Worm (Caenorhabditis elegans): Measurements from ENCODE around the gene sru-23.

sru-23 gene

ce11 chrV:15955497-15955896 lies 16.9 kb downstream of the sru-23 start, which contains the start of gene srh-186:
Gene srh-186 (plus strand): TSS chrV:15955797.
- no peak for TF ChIP-seq tlp-1 (tag; optimal IDR thresholded peaks at IDR 0.05)
- no peak for TF ChIP-seq nhr-90 (tag; optimal IDR thresholded peaks at IDR 0.05; ENCODE audit: poor library complexity)
- no peak for TF ChIP-seq nhr-47 (tag; optimal IDR thresholded peaks at IDR 0.05)
- no peak for TF ChIP-seq tbx-2 (tag; optimal IDR thresholded peaks at IDR 0.05)
- TF ChIP-seq fos-1 (tag; optimal IDR thresholded peaks at IDR 0.05): no peak
- no peak for TF ChIP-seq unc-98 (GFP tag; IDR thresholded peaks at IDR 0.05)

ce11 chrV:15954932-15955331 lies 17.5 kb downstream of the sru-23 start, which contains the start of gene srw-57:
Gene srw-57 (minus strand): TSS chrV:15955032.
- no peak for TF ChIP-seq nhr-20 (tag; optimal IDR thresholded peaks at IDR 0.05)

- no peak for TF ChIP-seq fos-1 (tag; optimal IDR thresholded peaks at IDR 0.05)
- no peak for TF ChIP-seq unc-98 (GFP tag; IDR thresholded peaks at IDR 0.05)
- TF ChIP-seq grh-1 (GFP tag; IDR thresholded peaks at IDR 0.05): no peak
- TF ChIP-seq efl-1 (optimal IDR thresholded peaks at IDR 0.05): no peak
- peak in 1 of 2 experiments; percentile 61 for TF ChIP-seq efl-1 (GFP tag; optimal IDR thresholded peaks at IDR 0.05 in 1 of 2)
These were observed 19.6 kb downstream of the sru-23 start, which contains the start of gene srw-56 for ce11 chrV:15952762-15953161. Gene srw-56 (minus strand): TSS chrV:15952862.

ce11 chrV:15950903-15951302 lies 21.5 kb downstream of the sru-23 start, which contains the start of gene srw-59:
Gene srw-59 (minus strand): TSS chrV:15951003.
- no peak for TF ChIP-seq mab-9 (GFP tag; IDR thresholded peaks at IDR 0.05)
- TF ChIP-seq snu-23 (GFP tag; optimal IDR thresholded peaks at IDR 0.05): no peak
- no peak for TF ChIP-seq isw-1 (GFP tag; IDR thresholded peaks at IDR 0.05)
- TF ChIP-seq ztf-11 (tag; optimal IDR thresholded peaks at IDR 0.05): no peak
- no peak for TF ChIP-seq ceh-63 (GFP tag; optimal IDR thresholded peaks at IDR 0.05)
- TF ChIP-seq zip-4 (GFP tag; optimal IDR thresholded peaks at IDR 0.05): no peak

ce11 chrV:15943125-15943524 lies 29.3 kb downstream of the sru-23 start, which contains the start of gene srw-53:
Gene srw-53 (plus strand): TSS chrV:15943425.
- TF ChIP-seq swsn-7 (tag; optimal IDR thresholded peaks at IDR 0.05): no peak
- no peak for TF ChIP-seq nhr-90 (tag; optimal IDR thresholded peaks at IDR 0.05; ENCODE audit: poor library complexity)
- TF ChIP-seq hpl-2 (GFP tag; optimal IDR thresholded peaks at IDR 0.05): no peak
- TF ChIP-seq aly-2 (tag; optimal IDR thresholded peaks at IDR 0.05): no peak
- no peak for TF ChIP-seq snpc-4 (tag; optimal IDR thresholded peaks at IDR 0.05)
- TF ChIP-seq hlh-17 (GFP tag; optimal IDR thresholded peaks at IDR 0.05; ENCODE audit: borderline replicate concordance): no peak
- TF ChIP-seq sox-4 (tag; optimal IDR thresholded peaks at IDR 0.05): no peak
- no peak for TF ChIP-seq nhr-28 (tag; optimal IDR thresholded peaks at IDR 0.05)
- no peak for TF ChIP-seq lin-35 (GFP tag; optimal IDR thresholded peaks at IDR 0.05)
- TF ChIP-seq ets-5 (GFP tag; IDR thresholded peaks at IDR 0.05): no peak
- TF ChIP-seq mdl-1 (tag; optimal IDR thresholded peaks at IDR 0.05): no peak
- TF ChIP-seq fkh-8 (tag; optimal IDR thresholded peaks at IDR 0.05): no peak
- TF ChIP-seq ceh-8 (GFP tag; optimal IDR thresholded peaks at IDR 0.05): no peak
- TF ChIP-seq ztf-4 (tag; optimal IDR thresholded peaks at IDR 0.05): no peak
- TF ChIP-seq nhr-77 (tag; optimal IDR thresholded peaks at IDR 0.05): no peak

- no peak for TF ChIP-seq nhr-28 (tag; optimal IDR thresholded peaks at IDR 0.05)
- no peak for TF ChIP-seq nhr-85 (tag)
- TF ChIP-seq lir-3 (tag; optimal IDR thresholded peaks at IDR 0.05; ENCODE audit: poor library complexity): no peak
- no peak for TF ChIP-seq nhr-76 (tag; optimal IDR thresholded peaks at IDR 0.05)
- no peak for TF ChIP-seq hlh-4 (tag; optimal IDR thresholded peaks at IDR 0.05)
- TF ChIP-seq egl-27 (tag; optimal IDR thresholded peaks at IDR 0.05): no peak
- TF ChIP-seq unc-86 (tag; optimal IDR thresholded peaks at IDR 0.05): no peak
- TF ChIP-seq alr-1 (tag; optimal IDR thresholded peaks at IDR 0.05; ENCODE audit: borderline replicate concordance): no peak
- TF ChIP-seq sup-37 (GFP tag; optimal IDR thresholded peaks at IDR 0.05): no peak
These were observed 32.1 kb downstream of the sru-23 start, which contains the start of gene srw-55 for ce11 chrV:15940254-15940653. Gene srw-55 (minus strand): TSS chrV:15940354.

Data from whole organism, L1 larva.